Fruit fly (Drosophila melanogaster) whole organism, embryonic: ENCODE results near the gene dock.
A peak's percentile ranks its signal among the peaks of the same experiment; 100 is the strongest.

Experiments used
- Bdp1 ChIP-seq: fragments of 200-800 bp; sonication (Bioruptor generic); optimal IDR thresholded peaks from 3 replicates; lab custom pipeline; 2016; ENCODE audit warnings: missing biosample characterization, missing genetic modification characterization
- Bgb ChIP-seq: fragments of 200-800 bp; sonication (Bioruptor generic); IDR thresholded peaks from 2 replicates; pipeline ENCODE4 v1.3.6; 2022; ENCODE audit warnings: missing biosample characterization, missing genetic modification characterization; ENCODE audit not compliant: partially characterized antibody
- CG10366 ChIP-seq: fragments of 200-800 bp; sonication (Bioruptor generic); IDR thresholded peaks from 2 replicates; pipeline ENCODE4 v1.3.6; 2022; ENCODE audit warnings: missing biosample characterization, missing genetic modification characterization
- CG10654 ChIP-seq: fragments of 200-800 bp; sonication (Bioruptor generic); optimal IDR thresholded peaks from 2 replicates; lab custom pipeline; 2016; ENCODE audit warnings: missing biosample characterization, missing genetic modification characterization
- CG11085 ChIP-seq: fragments of 200-800 bp; sonication (Bioruptor generic); IDR thresholded peaks from 2 replicates; pipeline ENCODE4 v1.3.6; 2022; ENCODE audit warnings: missing biosample characterization, missing genetic modification characterization
- CG11504 ChIP-seq: fragments of 200-800 bp; sonication (Bioruptor generic); optimal IDR thresholded peaks from 3 replicates; lab custom pipeline; 2019; ENCODE audit warnings: missing biosample characterization, mild to moderate bottlenecking, missing genetic modification characterization, moderate library complexity
- CG11696 ChIP-seq: fragments of 200-800 bp; sonication (Bioruptor generic); IDR thresholded peaks from 2 replicates; pipeline ENCODE4 v1.3.6; 2022; ENCODE audit warnings: missing biosample characterization, missing genetic modification characterization
- CG17829 ChIP-seq: fragments of 200-800 bp; optimal IDR thresholded peaks from 2 replicates; lab custom pipeline; 2019; ENCODE audit warnings: missing biosample characterization, mild to moderate bottlenecking, missing genetic modification characterization, moderate library complexity
- CG18011 ChIP-seq: fragments of 200-800 bp; sonication (Bioruptor generic); optimal IDR thresholded peaks from 2 replicates; lab custom pipeline; 2017; ENCODE audit warnings: missing biosample characterization, missing genetic modification characterization, mild to moderate bottlenecking, moderate library complexity, missing genotype
- CG18599 ChIP-seq: fragments of 200-800 bp; sonication (Bioruptor generic); optimal IDR thresholded peaks from 3 replicates; lab custom pipeline; 2017; ENCODE audit warnings: missing biosample characterization, missing genetic modification characterization, mild to moderate bottlenecking, moderate library complexity, missing genetic modification reagents
- CG2129 ChIP-seq: fragments of 200-800 bp; sonication (Bioruptor generic); IDR thresholded peaks from 2 replicates; pipeline ENCODE4 v1.3.6; 2022; ENCODE audit warnings: missing biosample characterization, missing genetic modification characterization; ENCODE audit not compliant: partially characterized antibody
- CG2712 ChIP-seq: fragments of 200-800 bp; optimal IDR thresholded peaks from 3 replicates; lab custom pipeline; 2019; ENCODE audit warnings: missing biosample characterization, mild to moderate bottlenecking, missing genetic modification characterization, moderate library complexity
- CG32767 ChIP-seq: fragments of 200-800 bp; sonication (Bioruptor generic); IDR thresholded peaks from 2 replicates; pipeline ENCODE4 v1.3.6; 2022; ENCODE audit warnings: missing biosample characterization, missing genetic modification characterization
- CG34224 ChIP-seq: fragments of 200-800 bp; sonication (Bioruptor generic); IDR thresholded peaks from 3 replicates; pipeline ENCODE4 v1.3.6; 2022; ENCODE audit warnings: missing biosample characterization, missing genetic modification characterization; ENCODE audit not compliant: partially characterized antibody
- CG34422 ChIP-seq: fragments of 200-800 bp; sonication (Bioruptor generic); IDR thresholded peaks from 3 replicates; pipeline ENCODE4 v1.3.6; 2022; ENCODE audit warnings: missing biosample characterization, missing genetic modification characterization
- CG3838 ChIP-seq: fragments of 200-800 bp; sonication (Bioruptor generic); optimal IDR thresholded peaks from 3 replicates; lab custom pipeline; 2016; ENCODE audit warnings: missing biosample characterization, missing genetic modification characterization
- CG4360 ChIP-seq: fragments of 200-800 bp; sonication (Bioruptor generic); IDR thresholded peaks from 2 replicates; pipeline ENCODE4 v1.3.6; 2022; ENCODE audit warnings: missing biosample characterization, missing genetic modification characterization
- CG4404 ChIP-seq: fragments of 200-800 bp; sonication (Bioruptor generic); IDR thresholded peaks from 2 replicates; pipeline ENCODE4 v1.3.6; 2022; ENCODE audit warnings: missing biosample characterization, missing genetic modification characterization
- CG4820 ChIP-seq: fragments of 200-800 bp; sonication (Bioruptor generic); optimal IDR thresholded peaks from 3 replicates; lab custom pipeline; 2016; ENCODE audit warnings: missing biosample characterization, missing genetic modification characterization
- CG5245 ChIP-seq: fragments of 200-800 bp; sonication (Bioruptor generic); optimal IDR thresholded peaks from 3 replicates; lab custom pipeline; 2016; ENCODE audit warnings: missing biosample characterization, missing genetic modification characterization
- CG6854 ChIP-seq: fragments of 200-800 bp; sonication (Bioruptor generic); optimal IDR thresholded peaks from 3 replicates; lab custom pipeline; 2017; ENCODE audit warnings: missing biosample characterization, mild to moderate bottlenecking, missing genetic modification characterization
- CG8388 ChIP-seq: fragments of 200-800 bp; sonication (Bioruptor generic); optimal IDR thresholded peaks from 2 replicates; lab custom pipeline; 2019; ENCODE audit warnings: missing biosample characterization, mild to moderate bottlenecking, missing genetic modification characterization, moderate library complexity
- CG9727 ChIP-seq: fragments of 200-800 bp; sonication (Bioruptor generic); optimal IDR thresholded peaks from 3 replicates; lab custom pipeline; 2017; ENCODE audit warnings: missing biosample characterization, mild to moderate bottlenecking, missing genetic modification characterization
- Camta ChIP-seq: fragments of 200-800 bp; sonication (Bioruptor generic); optimal IDR thresholded peaks from 2 replicates; lab custom pipeline; 2016; ENCODE audit warnings: missing biosample characterization, missing genetic modification characterization
- Drgx ChIP-seq: fragments of 200-800 bp; sonication (Bioruptor generic); IDR thresholded peaks from 2 replicates; pipeline ENCODE4 v1.3.6; 2022; ENCODE audit warnings: missing biosample characterization, missing genetic modification characterization
- E2f2 ChIP-seq: fragments of 200-800 bp; sonication (Bioruptor generic); IDR thresholded peaks from 2 replicates; pipeline ENCODE4 v1.3.6; 2022; ENCODE audit warnings: missing biosample characterization, missing genetic modification characterization
- HmgD ChIP-seq: fragments of 200-800 bp; sonication (Bioruptor generic); optimal IDR thresholded peaks from 3 replicates; lab custom pipeline; 2016; ENCODE audit warnings: missing biosample characterization, missing genetic modification characterization
- Kr ChIP-seq: fragments of 200-800 bp; sonication (Bioruptor generic); optimal IDR thresholded peaks from 2 replicates; lab custom pipeline; 2017; ENCODE audit warnings: missing biosample characterization, mild to moderate bottlenecking, missing genetic modification characterization
- MESR4 ChIP-seq: fragments of 200-800 bp; sonication (Bioruptor generic); optimal IDR thresholded peaks from 2 replicates; lab custom pipeline; 2018; ENCODE audit warnings: missing biosample characterization, mild to moderate bottlenecking, missing genetic modification characterization, moderate library complexity
- Myb ChIP-seq: fragments of 200-800 bp; sonication (Bioruptor generic); optimal IDR thresholded peaks from 2 replicates; lab custom pipeline; 2016; ENCODE audit warnings: missing biosample characterization, missing genetic modification characterization
- Pdp1 ChIP-seq, 2 experiments: fragments of 200-800 bp; sonication (Bioruptor generic); optimal IDR thresholded peaks; 3 replicates each; lab custom pipeline; 2016; ENCODE audit warnings: missing biosample characterization in 2 of 2, missing genetic modification characterization in 2 of 2, mild to moderate bottlenecking in 1 of 2, moderate library complexity in 1 of 2
- Scr ChIP-seq: fragments of 200-800 bp; sonication (Bioruptor generic); IDR thresholded peaks from 2 replicates; pipeline ENCODE4 v1.3.6; 2022; ENCODE audit warnings: missing biosample characterization, missing genetic modification characterization; ENCODE audit not compliant: partially characterized antibody
- YL-1 ChIP-seq: fragments of 200-800 bp; sonication (Bioruptor generic); optimal IDR thresholded peaks from 3 replicates; lab custom pipeline; 2017; ENCODE audit warnings: missing biosample characterization, mild to moderate bottlenecking, missing genetic modification characterization
- corto ChIP-seq: fragments of 200-800 bp; sonication (Bioruptor generic); optimal IDR thresholded peaks from 2 replicates; lab custom pipeline; 2016; ENCODE audit warnings: missing biosample characterization, mild to moderate bottlenecking, missing genetic modification characterization, moderate library complexity
- disco-r ChIP-seq: fragments of 200-800 bp; sonication (Bioruptor generic); optimal IDR thresholded peaks from 2 replicates; lab custom pipeline; 2016; ENCODE audit warnings: missing biosample characterization, missing genetic modification characterization
- grau ChIP-seq: fragments of 200-800 bp; optimal IDR thresholded peaks from 3 replicates; lab custom pipeline; 2019; ENCODE audit warnings: missing biosample characterization, mild to moderate bottlenecking, missing genetic modification characterization, moderate library complexity
- lbe ChIP-seq: fragments of 200-800 bp; sonication (Bioruptor generic); optimal IDR thresholded peaks from 2 replicates; lab custom pipeline; 2016; ENCODE audit warnings: missing biosample characterization, mild to moderate bottlenecking, missing genetic modification characterization
- lola ChIP-seq, 3 experiments: fragments of >200 bp in 2 of 3; fragments of 200-800 bp in 1 of 3; sonication (Bioruptor generic) in 1 of 3; optimal IDR thresholded peaks; 2 replicates each; lab custom pipeline; 2017 to 2019; ENCODE audit warnings: missing biosample characterization in 3 of 3, missing genetic modification characterization in 3 of 3, mild to moderate bottlenecking in 1 of 3, moderate library complexity in 1 of 3
- oc ChIP-seq: fragments of 200-800 bp; sonication (Bioruptor generic); optimal IDR thresholded peaks from 2 replicates; lab custom pipeline; 2018; ENCODE audit warnings: missing biosample characterization, mild to moderate bottlenecking, missing genetic modification characterization, moderate library complexity
- phol ChIP-seq: fragments of 200-800 bp; sonication (Bioruptor generic); optimal IDR thresholded peaks from 3 replicates; lab custom pipeline; 2018; ENCODE audit warnings: missing biosample characterization, mild to moderate bottlenecking, missing genetic modification characterization, moderate library complexity
- pnt ChIP-seq: fragments of 200-800 bp; sonication (Bioruptor generic); optimal IDR thresholded peaks from 3 replicates; lab custom pipeline; 2016; ENCODE audit warnings: missing biosample characterization, missing genetic modification characterization
- prd ChIP-seq, 3 experiments: fragments of >200 bp in 2 of 3; fragments of 200-800 bp in 1 of 3; sonication (Bioruptor generic) in 1 of 3; optimal IDR thresholded peaks in 2 of 3; IDR thresholded peaks in 1 of 3; 2 replicates in 2 of 3; 3 replicates in 1 of 3; pipeline versions ENCODE4 v1.3.6 to Lab custom; 2017 to 2022; ENCODE audit warnings: missing biosample characterization in 1 of 3, missing genetic modification characterization in 1 of 3
- pros ChIP-seq: fragments of 200-800 bp; sonication (Bioruptor generic); optimal IDR thresholded peaks from 3 replicates; lab custom pipeline; 2019; ENCODE audit warnings: missing biosample characterization, mild to moderate bottlenecking, missing genetic modification characterization, moderate library complexity
- psq ChIP-seq: fragments of 200-800 bp; sonication (Bioruptor generic); optimal IDR thresholded peaks from 2 replicates; lab custom pipeline; 2017; ENCODE audit warnings: missing biosample characterization, missing genetic modification characterization
- ranshi ChIP-seq: fragments of 200-800 bp; sonication (Bioruptor generic); IDR thresholded peaks from 2 replicates; pipeline ENCODE4 v1.3.6; 2022; ENCODE audit warnings: missing biosample characterization, missing genetic modification characterization
- run ChIP-seq: fragments of 200-800 bp; sonication (Bioruptor generic); optimal IDR thresholded peaks from 3 replicates; lab custom pipeline; 2018; ENCODE audit warnings: missing biosample characterization, mild to moderate bottlenecking, missing genetic modification characterization
- trem ChIP-seq: fragments of 200-800 bp; optimal IDR thresholded peaks from 3 replicates; lab custom pipeline; 2019; ENCODE audit warnings: missing biosample characterization, mild to moderate bottlenecking, missing genetic modification characterization, moderate library complexity
- z ChIP-seq: fragments of 200-800 bp; sonication (Bioruptor generic); IDR thresholded peaks from 3 replicates; pipeline ENCODE4 v1.3.6; 2022; ENCODE audit warnings: missing biosample characterization, missing genetic modification characterization

The dock gene

DNA sequence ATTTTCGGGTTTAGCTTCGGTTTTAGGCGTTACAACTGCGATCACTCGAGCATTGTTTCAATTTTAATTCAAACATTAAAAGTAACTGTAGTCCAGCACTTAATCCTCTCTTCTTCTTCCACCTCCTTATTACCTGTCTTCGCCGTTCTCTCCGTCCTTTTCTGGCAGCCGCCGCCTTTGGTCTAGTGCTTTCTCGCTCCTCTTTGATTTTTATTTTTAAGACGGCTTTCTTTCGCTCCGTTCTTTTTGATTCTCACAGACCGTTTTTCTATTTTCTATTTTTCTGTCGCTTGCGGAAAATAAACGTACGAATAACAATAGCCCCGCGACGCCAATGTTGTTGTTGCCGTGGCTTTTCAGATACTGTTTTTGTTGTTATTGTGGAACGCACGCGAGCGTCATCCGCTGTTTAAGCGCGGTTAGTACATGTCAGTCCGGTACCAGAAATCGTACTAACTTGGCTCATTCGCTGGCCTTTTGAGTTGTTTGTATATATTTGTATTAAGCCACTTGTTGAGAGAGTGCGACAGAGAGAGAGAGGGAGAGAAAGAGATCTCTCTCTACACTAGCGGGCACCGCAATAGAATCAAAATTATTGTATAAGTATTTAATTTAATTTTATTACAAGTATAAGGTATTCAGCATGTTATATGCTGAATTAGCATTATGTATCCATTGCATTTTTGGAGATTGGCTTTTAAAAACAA lies 42.3 kb downstream of the dock start, which contains the start of gene aru (continued):
- TF ChIP-seq E2f2 (GFP tag; lab: Robert Waterston, UW) (peak; percentile 29; the same call in 1 of the 2 replicates), CG10654 (GFP tag; lab: Kevin White, UChicago) (peak; percentile 14), CG11696 (peak; percentile 99), MESR4 (GFP tag; lab: Kevin White, UChicago) (no peak), HmgD (GFP tag; lab: Kevin White, UChicago) (peak; percentile 22), prd (optimal IDR thresholded peaks at IDR 0.05; lab: Kevin White, UChicago) (no peak), prd (GFP tag; IDR thresholded peaks at IDR 0.05; lab: Robert Waterston, UW) (0 out of 3 replicates have a peak, but pooled peaks have one; percentile 15), trem (tag; lab: Kevin White, UChicago) (peak; percentile 12), CG2712 (tag; lab: Kevin White, UChicago) (peak; percentile 55), CG11504 (tag; lab: Kevin White, UChicago) (peak; percentile 55), CG18599 (peak; percentile 17), CG9727 (peak; percentile 14), grau (peak; percentile 26), pnt (GFP tag; lab: Kevin White, UChicago) (no peak), run (no peak), z (GFP tag; lab: Robert Waterston, UW) (peak; percentile 87), CG4404 (no peak), corto (GFP tag; lab: Kevin White, UChicago) (peak; percentile 0), CG4820 (GFP tag; lab: Kevin White, UChicago) (no peak), Pdp1 (GFP tag; optimal IDR thresholded peaks at IDR 0.05; lab: Kevin White, UChicago) (peak in 1 of 2 experiments; percentile 23), pros (peak; percentile 76), lola (GFP tag; optimal IDR thresholded peaks at IDR 0.05; lab: Kevin White, UChicago) (peak in 1 of 3 experiments; percentile 20), CG2129 (no peak), phol (peak; percentile 26), Drgx (GFP tag; lab: Robert Waterston, UW) (peak; percentile 20; the same call in 1 of the 2 replicates), Myb (GFP tag; lab: Kevin White, UChicago) (no peak), disco-r (GFP tag; lab: Kevin White, UChicago) (no peak), CG5245 (GFP tag; lab: Kevin White, UChicago) (peak; percentile 2), Bgb (GFP tag; lab: Robert Waterston, UW) (0 out of 2 replicates have a peak, but pooled peaks have one; percentile 18), CG4360 (GFP tag; lab: Robert Waterston, UW) (peak; percentile 96), CG3838 (GFP tag; lab: Kevin White, UChicago) (no peak), oc (tag; lab: Kevin White, UChicago) (peak; percentile 75), CG8388 (peak; percentile 10), CG6854 (GFP tag; lab: Kevin White, UChicago) (peak; percentile 43), Scr (GFP tag; lab: Robert Waterston, UW) (peak; percentile 25; the same call in 1 of the 2 replicates), Camta (GFP tag; lab: Kevin White, UChicago) (no peak), Bdp1 (no peak), CG32767 (GFP tag; lab: Robert Waterston, UW) (0 out of 2 replicates have a peak, but pooled peaks have one; percentile 36), CG10366 (GFP tag; lab: Robert Waterston, UW) (no peak), CG34224 (GFP tag; lab: Robert Waterston, UW) (no peak), CG34422 (GFP tag; lab: Robert Waterston, UW) (peak; percentile 49; the same call in 1 of the 3 replicates), ranshi (GFP tag; lab: Robert Waterston, UW) (peak; percentile 32; the same call in 1 of the 2 replicates), CG18011 (no peak), CG17829 (tag; lab: Kevin White, UChicago) (peak; percentile 33), lbe (GFP tag; lab: Kevin White, UChicago) (peak; percentile 59), Kr (GFP tag; lab: Kevin White, UChicago) (no peak), YL-1 (GFP tag; lab: Kevin White, UChicago) (peak; percentile 27), CG11085 (GFP tag; lab: Robert Waterston, UW) (no peak), psq (GFP tag; lab: Kevin White, UChicago) (peak; percentile 2)
